Worm (Caenorhabditis elegans): ENCODE results near the gene slc-17.4.

DNA sequence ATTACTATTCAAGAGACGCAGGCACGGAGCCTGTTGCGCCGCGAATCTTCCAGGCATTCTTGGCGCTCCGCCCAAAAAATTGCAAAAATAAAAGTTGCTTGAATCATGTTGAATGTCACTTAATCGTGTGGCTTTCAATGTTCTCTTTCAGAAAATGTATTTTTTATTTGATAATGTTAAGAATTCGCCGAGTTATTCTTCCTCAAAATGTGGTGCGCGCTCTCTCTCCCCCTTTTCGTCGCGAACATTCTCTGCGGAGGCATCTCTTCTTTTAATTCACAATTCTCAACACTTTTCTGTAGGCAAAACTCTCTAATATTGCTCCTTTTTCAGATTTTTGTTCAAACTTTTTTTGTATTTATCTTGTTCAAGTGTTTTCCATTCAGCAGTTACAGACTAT, 13.2 kb downstream of the slc-17.4 start:
- peak; percentile 35 for TF ChIP-seq ztf-11 (tag; optimal IDR thresholded peaks at IDR 0.05)
- peak; percentile 98 for TF ChIP-seq unc-55 (GFP tag; optimal IDR thresholded peaks at IDR 0.05)
- TF ChIP-seq nhr-129 (tag; optimal IDR thresholded peaks at IDR 0.05), result peak; percentile 96
- TF ChIP-seq lsy-2 (tag; optimal IDR thresholded peaks at IDR 0.05), result peak; percentile 92 to 95
- TF ChIP-seq nhr-237 (tag; optimal IDR thresholded peaks at IDR 0.05), result peak; percentile 78
- TF ChIP-seq egl-27 (tag; optimal IDR thresholded peaks at IDR 0.05), result peak; percentile 95
- TF ChIP-seq mdl-1 (tag; optimal IDR thresholded peaks at IDR 0.05), result peak in 1 of 2 experiments; percentile 76
- peak; percentile 72 for TF ChIP-seq nhr-11 (tag; optimal IDR thresholded peaks at IDR 0.05)
